Fruit fly (Drosophila melanogaster) whole organism, embryonic: Measurements from ENCODE around the gene CG43208.
A peak's percentile ranks its signal among the peaks of the same experiment; 100 is the strongest.

ENCODE experiments used
- Adf1 ChIP-seq: fragments of 200-800 bp; sonication (Bioruptor generic); IDR thresholded peaks from 2 replicates; pipeline ENCODE4 v1.3.6; 2022; ENCODE audit warnings: missing biosample characterization, missing genetic modification characterization
- Aef1 ChIP-seq: fragments of 200-800 bp; sonication (Bioruptor generic); IDR thresholded peaks from 3 replicates; pipeline ENCODE4 v1.3.6; 2022; ENCODE audit warnings: missing biosample characterization, missing genetic modification characterization
- CG10565 ChIP-seq: fragments of 200-800 bp; sonication (Bioruptor generic); optimal IDR thresholded peaks from 3 replicates; lab custom pipeline; 2016; ENCODE audit warnings: missing biosample characterization, mild to moderate bottlenecking, missing genetic modification characterization
- CG11560 ChIP-seq: fragments of 200-800 bp; sonication (Bioruptor generic); IDR thresholded peaks from 3 replicates; pipeline ENCODE4 v1.3.6; 2022; ENCODE audit warnings: missing biosample characterization, missing genetic modification characterization
- CG11696 ChIP-seq: fragments of 200-800 bp; sonication (Bioruptor generic); IDR thresholded peaks from 2 replicates; pipeline ENCODE4 v1.3.6; 2022; ENCODE audit warnings: missing biosample characterization, missing genetic modification characterization
- CG12236 ChIP-seq: fragments of 200-800 bp; sonication (Bioruptor generic); optimal IDR thresholded peaks from 2 replicates; lab custom pipeline; 2016; ENCODE audit warnings: missing biosample characterization, missing genetic modification characterization
- CG12659 ChIP-seq: fragments of 200-800 bp; sonication (Bioruptor generic); optimal IDR thresholded peaks from 3 replicates; lab custom pipeline; 2017; ENCODE audit warnings: mild to moderate bottlenecking, missing biosample characterization, missing genetic modification reagents, missing genetic modification characterization
- CG13123 ChIP-seq: fragments of 200-800 bp; sonication (Bioruptor generic); optimal IDR thresholded peaks from 2 replicates; lab custom pipeline; 2016; ENCODE audit warnings: missing biosample characterization, missing genetic modification characterization
- CG13296 ChIP-seq: fragments of 200-800 bp; sonication (Bioruptor generic); optimal IDR thresholded peaks from 3 replicates; lab custom pipeline; 2018; ENCODE audit warnings: missing biosample characterization, mild to moderate bottlenecking, missing genetic modification characterization
- CG13624 ChIP-seq: fragments of 200-800 bp; sonication (Bioruptor generic); optimal IDR thresholded peaks from 2 replicates; lab custom pipeline; 2016; ENCODE audit warnings: missing biosample characterization, missing genetic modification characterization
- CG13894 ChIP-seq: fragments of 200-800 bp; sonication (Bioruptor generic); optimal IDR thresholded peaks from 3 replicates; lab custom pipeline; 2018; ENCODE audit warnings: missing biosample characterization, mild to moderate bottlenecking, missing genetic modification characterization, moderate library complexity
- CG14441 ChIP-seq: fragments of 200-800 bp; sonication (Bioruptor generic); IDR thresholded peaks from 2 replicates; pipeline ENCODE4 v1.3.6; 2022; ENCODE audit warnings: missing biosample characterization, missing genetic modification characterization
- CG14860 ChIP-seq: fragments of 200-800 bp; sonication (Bioruptor generic); IDR thresholded peaks from 3 replicates; pipeline ENCODE4 v1.3.6; 2022; ENCODE audit warnings: missing biosample characterization, missing genetic modification characterization; ENCODE audit not compliant: partially characterized antibody
- CG1647 ChIP-seq: fragments of 200-800 bp; sonication (Bioruptor generic); optimal IDR thresholded peaks from 3 replicates; lab custom pipeline; 2016; ENCODE audit warnings: missing biosample characterization, missing genetic modification characterization
- CG17186 ChIP-seq: fragments of 200-800 bp; sonication (Bioruptor generic); optimal IDR thresholded peaks from 3 replicates; lab custom pipeline; 2017; ENCODE audit warnings: missing biosample characterization, missing genetic modification reagents, missing genetic modification characterization
- CG3838 ChIP-seq: fragments of 200-800 bp; sonication (Bioruptor generic); optimal IDR thresholded peaks from 3 replicates; lab custom pipeline; 2016; ENCODE audit warnings: missing biosample characterization, missing genetic modification characterization
- CG4707 ChIP-seq: fragments of 200-800 bp; sonication (Bioruptor generic); optimal IDR thresholded peaks from 2 replicates; lab custom pipeline; 2018; ENCODE audit warnings: missing biosample characterization, mild to moderate bottlenecking, missing genetic modification characterization, moderate library complexity
- CG8359 ChIP-seq: fragments of 200-800 bp; sonication (Bioruptor generic); optimal IDR thresholded peaks from 2 replicates; lab custom pipeline; 2017; ENCODE audit warnings: missing biosample characterization, mild to moderate bottlenecking, missing genetic modification characterization, borderline replicate concordance
- CG8478 ChIP-seq: fragments of >200 bp; optimal IDR thresholded peaks from 2 replicates; lab custom pipeline; 2018
- CHES-1-like ChIP-seq: fragments of 200-800 bp; sonication (Bioruptor generic); optimal IDR thresholded peaks from 2 replicates; lab custom pipeline; 2016; ENCODE audit warnings: missing biosample characterization, missing genetic modification characterization
- Dll ChIP-seq: fragments of 200-800 bp; sonication (Bioruptor generic); IDR thresholded peaks from 4 replicates; pipeline ENCODE4 v1.3.6; 2022; ENCODE audit warnings: missing biosample characterization, missing genetic modification characterization; ENCODE audit not compliant: partially characterized antibody
- Ets65A ChIP-seq: fragments of 200-800 bp; sonication (Bioruptor generic); peaks from one replicate; lab custom pipeline; 2016; ENCODE audit warnings: missing biosample characterization, missing genetic modification characterization
- GATAe ChIP-seq: fragments of 200-800 bp; sonication (Bioruptor generic); conservative IDR thresholded peaks from 2 replicates; pipeline ENCODE4 v1.3.6; 2022; ENCODE audit warnings: missing biosample characterization, missing genetic modification characterization
- HLH3B ChIP-seq: fragments of 200-800 bp; sonication (Bioruptor generic); IDR thresholded peaks from 2 replicates; pipeline ENCODE4 v1.3.6; 2022; ENCODE audit warnings: missing biosample characterization, missing genetic modification characterization
- Hr51 ChIP-seq, 2 experiments: fragments of 200-800 bp; sonication (Bioruptor generic); optimal IDR thresholded peaks; 2 replicates in 1 of 2; 3 replicates in 1 of 2; lab custom pipeline; 2016 to 2018; ENCODE audit warnings: missing biosample characterization in 2 of 2, missing genetic modification characterization in 2 of 2, mild to moderate bottlenecking in 1 of 2, moderate library complexity in 1 of 2
- MESR4 ChIP-seq: fragments of 200-800 bp; sonication (Bioruptor generic); optimal IDR thresholded peaks from 2 replicates; lab custom pipeline; 2018; ENCODE audit warnings: missing biosample characterization, mild to moderate bottlenecking, missing genetic modification characterization, moderate library complexity
- PHDP ChIP-seq: fragments of 200-800 bp; sonication (Bioruptor generic); optimal IDR thresholded peaks from 3 replicates; lab custom pipeline; 2018; ENCODE audit warnings: missing biosample characterization, mild to moderate bottlenecking, missing genetic modification characterization, moderate library complexity
- Rfx ChIP-seq: fragments of 200-800 bp; sonication (Bioruptor generic); IDR thresholded peaks from 2 replicates; pipeline ENCODE4 v1.3.6; 2022; ENCODE audit warnings: missing biosample characterization, missing genetic modification characterization
- Tbp ChIP-seq: fragments of >200 bp; optimal IDR thresholded peaks from 2 replicates; lab custom pipeline; 2018; ENCODE audit warnings: missing biosample characterization, missing genetic modification characterization
- ac ChIP-seq: fragments of 200-800 bp; sonication (Bioruptor generic); optimal IDR thresholded peaks from 3 replicates; lab custom pipeline; 2017; ENCODE audit warnings: missing biosample characterization, mild to moderate bottlenecking, missing genetic modification characterization
- bigmax ChIP-seq: fragments of 200-800 bp; sonication (Bioruptor generic); optimal IDR thresholded peaks from 2 replicates; lab custom pipeline; 2018; ENCODE audit warnings: missing biosample characterization, mild to moderate bottlenecking, missing genetic modification characterization
- chif ChIP-seq, 2 experiments: fragments of 200-800 bp; sonication (Bioruptor generic); optimal IDR thresholded peaks; 3 replicates each; lab custom pipeline; 2016; ENCODE audit warnings: missing biosample characterization in 2 of 2, missing genetic modification characterization in 2 of 2
- crp ChIP-seq, 2 experiments: fragments of 200-800 bp; sonication (Bioruptor generic); optimal IDR thresholded peaks; 2 replicates in 1 of 2; 3 replicates in 1 of 2; lab custom pipeline; 2017; ENCODE audit warnings: missing biosample characterization in 2 of 2, missing genetic modification characterization in 2 of 2, mild to moderate bottlenecking in 1 of 2, moderate library complexity in 1 of 2
- cwo ChIP-seq: fragments of 200-800 bp; sonication (Bioruptor generic); optimal IDR thresholded peaks from 3 replicates; lab custom pipeline; 2017; ENCODE audit warnings: missing biosample characterization, missing genetic modification characterization, mild to moderate bottlenecking, moderate library complexity, missing genetic modification reagents
- dmrt99B ChIP-seq: fragments of 200-800 bp; sonication (Bioruptor generic); optimal IDR thresholded peaks from 2 replicates; lab custom pipeline; 2018; ENCODE audit warnings: missing biosample characterization, mild to moderate bottlenecking, missing genetic modification characterization, moderate library complexity
- eve ChIP-seq, 2 experiments: fragments of >200 bp; optimal IDR thresholded peaks; 2 replicates each; lab custom pipeline; 2017; ENCODE audit warnings: missing biosample characterization in 2 of 2, missing genetic modification characterization in 2 of 2
- exex ChIP-seq: fragments of 200-800 bp; sonication (Bioruptor generic); optimal IDR thresholded peaks from 4 replicates; lab custom pipeline; 2018; ENCODE audit warnings: missing biosample characterization, mild to moderate bottlenecking, missing genetic modification characterization, moderate library complexity
- fd96Cb ChIP-seq: fragments of 200-800 bp; sonication (Bioruptor generic); optimal IDR thresholded peaks from 2 replicates; lab custom pipeline; 2018; ENCODE audit warnings: missing biosample characterization, mild to moderate bottlenecking, missing genetic modification characterization, moderate library complexity
- lab ChIP-seq: fragments of 200-800 bp; sonication (Bioruptor generic); optimal IDR thresholded peaks from 3 replicates; lab custom pipeline; 2017; ENCODE audit warnings: missing biosample characterization, missing genetic modification characterization, mild to moderate bottlenecking, moderate library complexity, missing genetic modification reagents
- lbe ChIP-seq: fragments of 200-800 bp; sonication (Bioruptor generic); optimal IDR thresholded peaks from 2 replicates; lab custom pipeline; 2016; ENCODE audit warnings: missing biosample characterization, mild to moderate bottlenecking, missing genetic modification characterization
- onecut ChIP-seq: fragments of 200-800 bp; sonication (Bioruptor generic); IDR thresholded peaks from 2 replicates; pipeline ENCODE4 v1.3.6; 2022; ENCODE audit warnings: missing biosample characterization, missing genetic modification characterization
- pb ChIP-seq: fragments of 200-800 bp; sonication (Bioruptor generic); optimal IDR thresholded peaks from 3 replicates; lab custom pipeline; 2016; ENCODE audit warnings: missing biosample characterization, missing genetic modification characterization
- peb ChIP-seq: fragments of 200-800 bp; sonication (Bioruptor generic); IDR thresholded peaks from 2 replicates; pipeline ENCODE4 v1.3.6; 2022; ENCODE audit warnings: missing biosample characterization, missing genetic modification characterization
- sc ChIP-seq, 3 experiments: fragments of >200 bp in 2 of 3; fragments of 200-800 bp in 1 of 3; sonication (Bioruptor generic) in 1 of 3; optimal IDR thresholded peaks; 2 replicates in 2 of 3; 3 replicates in 1 of 3; lab custom pipeline; 2017; ENCODE audit warnings: mild to moderate bottlenecking in 1 of 3, missing biosample characterization in 1 of 3, missing genetic modification characterization in 1 of 3, missing genetic modification reagents in 1 of 3
- sd ChIP-seq: fragments of 200-800 bp; sonication (Bioruptor generic); optimal IDR thresholded peaks from 3 replicates; lab custom pipeline; 2018; ENCODE audit warnings: missing biosample characterization, mild to moderate bottlenecking, missing genetic modification characterization, moderate library complexity
- sens ChIP-seq: fragments of 200-800 bp; sonication (Bioruptor generic); peaks from one replicate; lab custom pipeline; 2016; ENCODE audit warnings: missing biosample characterization, missing genetic modification characterization
- slbo ChIP-seq: fragments of 200-800 bp; sonication (Bioruptor generic); IDR thresholded peaks from 2 replicates; pipeline ENCODE4 v1.3.6; 2022; ENCODE audit warnings: missing biosample characterization, missing genetic modification characterization
- slou ChIP-seq: fragments of 200-800 bp; sonication (Bioruptor generic); optimal IDR thresholded peaks from 3 replicates; lab custom pipeline; 2016; ENCODE audit warnings: missing biosample characterization, missing genetic modification characterization
- vfl ChIP-seq: fragments of 200-800 bp; sonication (Bioruptor generic); optimal IDR thresholded peaks from 2 replicates; lab custom pipeline; 2016; ENCODE audit warnings: missing biosample characterization, missing genetic modification characterization

Gene CG43208

dm6 chr3R:13258696-13259567 lies 44.3 kb upstream of the CG43208 start, which contains the start of gene Ace (continued):
- TF ChIP-seq Ets65A (GFP tag; lab: Kevin White, UChicago), result no peak
- TF ChIP-seq PHDP (tag; lab: Kevin White, UChicago), result peak; percentile 19
- TF ChIP-seq MESR4, result no peak
- TF ChIP-seq lab, result no peak
- no peak for TF ChIP-seq Aef1 (GFP tag; lab: Robert Waterston, UW)
- TF ChIP-seq eve (GFP tag; optimal IDR thresholded peaks at IDR 0.05; lab: Kevin White, UChicago), result no peak
- no peak for TF ChIP-seq CG11560
- no peak for TF ChIP-seq bigmax (GFP tag; lab: Kevin White, UChicago)
- no peak for TF ChIP-seq exex (tag; lab: Kevin White, UChicago)
- TF ChIP-seq CG3838, result no peak
- no peak for TF ChIP-seq Tbp
- TF ChIP-seq dmrt99B (tag; lab: Kevin White, UChicago), result no peak
- no peak for TF ChIP-seq CG1647 (GFP tag; lab: Kevin White, UChicago)
- no peak for TF ChIP-seq peb (GFP tag; lab: Robert Waterston, UW)
- TF ChIP-seq CG14860 (GFP tag; lab: Robert Waterston, UW), result no peak
- no peak for TF ChIP-seq slou
- no peak for TF ChIP-seq chif (GFP tag; optimal IDR thresholded peaks at IDR 0.05; lab: Kevin White, UChicago)
- no peak for TF ChIP-seq sc (optimal IDR thresholded peaks at IDR 0.05; lab: Kevin White, UChicago)
- TF ChIP-seq sc (GFP tag; optimal IDR thresholded peaks at IDR 0.05; lab: Kevin White, UChicago), result no peak
- no peak for TF ChIP-seq GATAe (GFP tag; lab: Robert Waterston, UW)
- TF ChIP-seq CHES-1-like (GFP tag; lab: Kevin White, UChicago), result no peak
- no peak for TF ChIP-seq HLH3B (GFP tag; lab: Robert Waterston, UW)
- TF ChIP-seq slbo (GFP tag; lab: Robert Waterston, UW), result no peak
- TF ChIP-seq cwo (GFP tag; lab: Kevin White, UChicago), result no peak
- TF ChIP-seq CG13624 (GFP tag; lab: Kevin White, UChicago), result no peak
- no peak for TF ChIP-seq CG13296 (GFP tag; lab: Kevin White, UChicago)
- TF ChIP-seq lbe (GFP tag; lab: Kevin White, UChicago), result no peak
- TF ChIP-seq Rfx (GFP tag; lab: Robert Waterston, UW), result no peak
- TF ChIP-seq onecut, result peak; percentile 66
- no peak for TF ChIP-seq fd96Cb (tag; lab: Kevin White, UChicago)
- no peak for TF ChIP-seq ac (GFP tag; lab: Kevin White, UChicago)
- no peak for TF ChIP-seq vfl (GFP tag; lab: Kevin White, UChicago)
- TF ChIP-seq CG12659 (GFP tag; lab: Kevin White, UChicago), result peak; percentile 19
- TF ChIP-seq CG8478 (lab: Kevin White, UChicago), result no peak
- no peak for TF ChIP-seq CG13123 (GFP tag; lab: Kevin White, UChicago)
- peak; percentile 7; the same call in 1 of the 2 replicates for TF ChIP-seq Adf1 (GFP tag; lab: Robert Waterston, UW)
- TF ChIP-seq CG8359 (GFP tag; lab: Kevin White, UChicago), result no peak
- TF ChIP-seq CG13894 (tag; lab: Kevin White, UChicago), result peak; percentile 49
- TF ChIP-seq CG11696 (GFP tag; lab: Robert Waterston, UW), result no peak
- TF ChIP-seq CG10565, result no peak
- TF ChIP-seq CG17186 (GFP tag; lab: Kevin White, UChicago), result no peak
- no peak for TF ChIP-seq pb (GFP tag; lab: Kevin White, UChicago)
- TF ChIP-seq CG4707 (GFP tag; lab: Kevin White, UChicago), result no peak
- no peak for TF ChIP-seq sd
- no peak for TF ChIP-seq CG12236 (GFP tag; lab: Kevin White, UChicago)
- no peak for TF ChIP-seq Hr51 (GFP tag; optimal IDR thresholded peaks at IDR 0.05; lab: Kevin White, UChicago)
- TF ChIP-seq sens (GFP tag; lab: Kevin White, UChicago), result no peak
- peak in 1 of 2 experiments; percentile 40 for TF ChIP-seq crp (GFP tag; optimal IDR thresholded peaks at IDR 0.05; lab: Kevin White, UChicago)
- 0 out of 4 replicates have a peak, but pooled peaks have one; percentile 22 for TF ChIP-seq Dll (GFP tag; lab: Robert Waterston, UW)
- TF ChIP-seq CG14441 (GFP tag; lab: Robert Waterston, UW), result no peak
